Comparison of ENCODE assay signal across 4 worm cellular contexts in genomic region chrII:4883412-4883811, ce11.
TF ChIP-seq lines count a peak whose summit lies in the region.

TSS of gene gst-8 (plus strand) at chrII:4883712.

TF ChIP-seq in whole organism, L1 larva, 84 proteins besides CTCF, POLR2A, EP300 and RAD21:
- TF ChIP-seq elt-2 (tag; optimal IDR thresholded peaks at IDR 0.05; lab: Kevin White, UChicago) = peak; percentile 10
- no peak for TF ChIP-seq unc-30 (tag; optimal IDR thresholded peaks at IDR 0.05; lab: Kevin White, UChicago)

TF ChIP-seq in whole organism, L2 larva, 48 proteins besides CTCF, POLR2A, EP300 and RAD21:
- TF ChIP-seq nhr-10 (tag; optimal IDR thresholded peaks at IDR 0.05; lab: Kevin White, UChicago) (no peak), lin-13 (GFP tag; optimal IDR thresholded peaks at IDR 0.05; lab: Kevin White, UChicago) (no peak), Y55F3AM.14 (GFP tag; optimal IDR thresholded peaks at IDR 0.05; lab: Kevin White, UChicago) (no peak), nhr-11 (tag; optimal IDR thresholded peaks at IDR 0.05; lab: Kevin White, UChicago) (no peak), skn-1 (tag; optimal IDR thresholded peaks at IDR 0.05; lab: Kevin White, UChicago) (peak; percentile 56), ztf-1 (GFP tag; conservative IDR thresholded peaks at IDR 0.05; lab: Robert Waterston, UW) (no peak)
TF ChIP-seq in whole organism, L2 larva: peak in this region for 1.

TF ChIP-seq in whole organism, L3 larva, 47 proteins besides CTCF, POLR2A, EP300 and RAD21:
- TF ChIP-seq ztf-11 (tag; optimal IDR thresholded peaks at IDR 0.05; lab: Kevin White, UChicago) (no peak), hmg-11 (tag; optimal IDR thresholded peaks at IDR 0.05; lab: Kevin White, UChicago) (no peak), elt-2 (tag; optimal IDR thresholded peaks at IDR 0.05; lab: Kevin White, UChicago) (peak; percentile 24), pqm-1 (tag; optimal IDR thresholded peaks at IDR 0.05; lab: Kevin White, UChicago) (no peak), egl-27 (tag; optimal IDR thresholded peaks at IDR 0.05; lab: Kevin White, UChicago) (no peak), nhr-23 (tag; optimal IDR thresholded peaks at IDR 0.05; lab: Kevin White, UChicago) (no peak)

TF ChIP-seq in whole organism, L4 larva, 104 proteins besides CTCF, POLR2A, EP300 and RAD21:
- no peak for TF ChIP-seq madf-9 (GFP tag; conservative IDR thresholded peaks at IDR 0.05; lab: Robert Waterston, UW)
- no peak for TF ChIP-seq arid-1 (GFP tag; conservative IDR thresholded peaks at IDR 0.05; lab: Robert Waterston, UW)
- TF ChIP-seq daf-16 (GFP tag; optimal IDR thresholded peaks at IDR 0.05; lab: Kevin White, UChicago) = no peak
- peak; percentile 55 for TF ChIP-seq daf-16 (tag; optimal IDR thresholded peaks at IDR 0.05; lab: Kevin White, UChicago)
- peak; percentile 8 for TF ChIP-seq hlh-11 (tag; optimal IDR thresholded peaks at IDR 0.05; lab: Kevin White, UChicago)
- peak; percentile 9 for TF ChIP-seq dve-1 (tag; optimal IDR thresholded peaks at IDR 0.05; lab: Kevin White, UChicago; ENCODE audit: insufficient read depth)
- TF ChIP-seq T20F7.1 (GFP tag; optimal IDR thresholded peaks at IDR 0.05; lab: Kevin White, UChicago) = peak; percentile 27
- 0 out of 2 replicates have a peak, but pooled peaks have one; percentile 17 for TF ChIP-seq dmd-6 (GFP tag; IDR thresholded peaks at IDR 0.05; lab: Robert Waterston, UW)
TF ChIP-seq in whole organism, L4 larva: peak in this region for 5.
